Fruit fly (Drosophila melanogaster) whole organism, prepupa: Measurements from ENCODE around the gene CG43901.
A peak's percentile ranks its signal among the peaks of the same experiment; 100 is the strongest.

ENCODE experiments used
- CG10631 ChIP-seq: fragments of 200-800 bp; sonication (Bioruptor generic); optimal IDR thresholded peaks from 2 replicates; lab custom pipeline; 2016; ENCODE audit warnings: missing biosample characterization, missing genetic modification characterization
- CG10669 ChIP-seq: fragments of 200-800 bp; sonication (Bioruptor generic); optimal IDR thresholded peaks from 3 replicates; lab custom pipeline; 2018; ENCODE audit warnings: missing biosample characterization, mild to moderate bottlenecking, missing genetic modification characterization, moderate library complexity
- CG11294 ChIP-seq: fragments of 200-800 bp; sonication (Bioruptor generic); IDR thresholded peaks from 2 replicates; pipeline ENCODE4 v1.3.6; 2022; ENCODE audit warnings: missing biosample characterization, missing genetic modification characterization
- CG11762 ChIP-seq: fragments of 200-800 bp; sonication (Bioruptor generic); optimal IDR thresholded peaks from 3 replicates; lab custom pipeline; 2016; ENCODE audit warnings: missing biosample characterization, missing genetic modification characterization; ENCODE audit not compliant: insufficient read depth
- CG11902 ChIP-seq: fragments of 200-800 bp; sonication (Bioruptor generic); optimal IDR thresholded peaks from 3 replicates; lab custom pipeline; 2016; ENCODE audit warnings: missing biosample characterization, missing genetic modification characterization
- CG15336 ChIP-seq: fragments of 200-800 bp; sonication (Bioruptor generic); IDR thresholded peaks from 2 replicates; pipeline ENCODE4 v1.3.6; 2022; ENCODE audit warnings: missing biosample characterization, missing genetic modification characterization
- CG1621 ChIP-seq: fragments of 200-800 bp; sonication (Bioruptor generic); optimal IDR thresholded peaks from 3 replicates; lab custom pipeline; 2018; ENCODE audit warnings: missing biosample characterization, mild to moderate bottlenecking, missing genetic modification characterization
- CG3032 ChIP-seq: fragments of 200-800 bp; optimal IDR thresholded peaks from 2 replicates; lab custom pipeline; 2019; ENCODE audit warnings: missing biosample characterization, mild to moderate bottlenecking, missing genetic modification characterization, moderate library complexity
- CG31627 ChIP-seq: fragments of 200-800 bp; sonication (Bioruptor generic); optimal IDR thresholded peaks from 3 replicates; lab custom pipeline; 2016; ENCODE audit warnings: missing biosample characterization, missing genetic modification characterization
- CG32006 ChIP-seq: fragments of 200-800 bp; sonication (Bioruptor generic); optimal IDR thresholded peaks from 3 replicates; lab custom pipeline; 2017; ENCODE audit warnings: missing biosample characterization, mild to moderate bottlenecking, missing genetic modification characterization
- CG3919 ChIP-seq: fragments of 200-800 bp; sonication (Bioruptor generic); optimal IDR thresholded peaks from 3 replicates; lab custom pipeline; 2016; ENCODE audit warnings: missing biosample characterization, missing genetic modification characterization
- CG4318 ChIP-seq: fragments of 200-800 bp; sonication (Bioruptor generic); optimal IDR thresholded peaks from 3 replicates; lab custom pipeline; 2017; ENCODE audit warnings: missing biosample characterization, mild to moderate bottlenecking, missing genetic modification characterization
- CG6163 ChIP-seq: fragments of 200-800 bp; sonication (Bioruptor generic); IDR thresholded peaks from 3 replicates; pipeline ENCODE4 v1.3.6; 2022; ENCODE audit warnings: missing biosample characterization, missing genetic modification characterization
- CG6792 ChIP-seq: fragments of 200-800 bp; sonication (Bioruptor generic); optimal IDR thresholded peaks from 3 replicates; lab custom pipeline; 2016; ENCODE audit warnings: missing biosample characterization, missing genetic modification characterization
- CG6808 ChIP-seq: fragments of 200-800 bp; sonication (Bioruptor generic); optimal IDR thresholded peaks from 3 replicates; lab custom pipeline; 2017; ENCODE audit warnings: missing biosample characterization, missing genetic modification characterization, mild to moderate bottlenecking, moderate library complexity, missing genetic modification reagents
- CG8119 ChIP-seq: fragments of 200-800 bp; sonication (Bioruptor generic); IDR thresholded peaks from 3 replicates; pipeline ENCODE4 v1.3.6; 2022; ENCODE audit warnings: missing biosample characterization, missing genetic modification characterization
- CG8319 ChIP-seq: fragments of 200-800 bp; sonication (Bioruptor generic); optimal IDR thresholded peaks from 3 replicates; lab custom pipeline; 2016; ENCODE audit warnings: missing biosample characterization, missing genetic modification characterization
- Eip75B ChIP-seq: fragments of 200-800 bp; sonication (Bioruptor generic); optimal IDR thresholded peaks from 3 replicates; lab custom pipeline; 2016; ENCODE audit warnings: missing biosample characterization, missing genetic modification characterization
- Ets21C ChIP-seq: fragments of 200-800 bp; sonication (Bioruptor generic); optimal IDR thresholded peaks from 3 replicates; lab custom pipeline; 2016; ENCODE audit warnings: missing biosample characterization, missing genetic modification characterization
- Ets96B ChIP-seq: fragments of 200-800 bp; optimal IDR thresholded peaks from 2 replicates; lab custom pipeline; 2019; ENCODE audit warnings: missing biosample characterization, mild to moderate bottlenecking, missing genetic modification characterization, moderate library complexity
- Gug ChIP-seq: fragments of 200-800 bp; sonication (Bioruptor generic); IDR thresholded peaks from 2 replicates; pipeline ENCODE4 v1.3.6; 2022; ENCODE audit warnings: missing biosample characterization, missing genetic modification characterization
- Hr39 ChIP-seq: fragments of 200-800 bp; sonication (Bioruptor generic); optimal IDR thresholded peaks from 2 replicates; lab custom pipeline; 2016; ENCODE audit warnings: missing biosample characterization, missing genetic modification characterization
- Hr4 ChIP-seq: fragments of 200-800 bp; sonication (Bioruptor generic); optimal IDR thresholded peaks from 3 replicates; lab custom pipeline; 2016; ENCODE audit warnings: missing biosample characterization, missing genetic modification characterization
- Lpt ChIP-seq: fragments of 200-800 bp; sonication (Bioruptor generic); optimal IDR thresholded peaks from 3 replicates; lab custom pipeline; 2016; ENCODE audit warnings: missing biosample characterization, missing genetic modification characterization
- OdsH ChIP-seq: fragments of 200-800 bp; sonication (Bioruptor generic); optimal IDR thresholded peaks from 3 replicates; lab custom pipeline; 2016; ENCODE audit warnings: missing biosample characterization, missing genetic modification characterization
- Smox ChIP-seq: fragments of 200-800 bp; sonication (Bioruptor generic); optimal IDR thresholded peaks from 3 replicates; lab custom pipeline; 2016; ENCODE audit warnings: missing biosample characterization, missing genetic modification characterization
- Sox14 ChIP-seq: fragments of 200-800 bp; sonication (Bioruptor generic); optimal IDR thresholded peaks from 3 replicates; lab custom pipeline; 2016; ENCODE audit warnings: missing biosample characterization, missing genetic modification characterization
- Sox15 ChIP-seq: fragments of 200-800 bp; sonication (Bioruptor generic); optimal IDR thresholded peaks from 3 replicates; lab custom pipeline; 2016; ENCODE audit warnings: missing biosample characterization, missing genetic modification characterization
- achi ChIP-seq: fragments of 200-800 bp; sonication (Bioruptor generic); optimal IDR thresholded peaks from 3 replicates; lab custom pipeline; 2016; ENCODE audit warnings: missing biosample characterization, missing genetic modification characterization
- acj6 ChIP-seq: fragments of 200-800 bp; sonication (Bioruptor generic); optimal IDR thresholded peaks from 3 replicates; lab custom pipeline; 2016; ENCODE audit warnings: missing biosample characterization, missing genetic modification characterization
- cyc ChIP-seq: fragments of 200-800 bp; sonication (Bioruptor generic); optimal IDR thresholded peaks from 3 replicates; lab custom pipeline; 2016; ENCODE audit warnings: missing biosample characterization, missing genetic modification characterization
- dac ChIP-seq: fragments of 200-800 bp; sonication (Bioruptor generic); optimal IDR thresholded peaks from 2 replicates; lab custom pipeline; 2017; ENCODE audit warnings: missing biosample characterization, mild to moderate bottlenecking, missing genetic modification characterization
- dsx ChIP-seq: fragments of 200-800 bp; optimal IDR thresholded peaks from 3 replicates; lab custom pipeline; 2019; ENCODE audit warnings: missing biosample characterization, mild to moderate bottlenecking, missing genetic modification characterization, moderate library complexity; ENCODE audit not compliant: poor library complexity, severe bottlenecking
- eg ChIP-seq: fragments of 200-800 bp; sonication (Bioruptor generic); IDR thresholded peaks from 3 replicates; pipeline ENCODE4 v1.3.6; 2022; ENCODE audit warnings: missing biosample characterization, missing genetic modification characterization
- esn ChIP-seq: fragments of 200-800 bp; sonication (Bioruptor generic); optimal IDR thresholded peaks from 2 replicates; lab custom pipeline; 2016; ENCODE audit warnings: missing biosample characterization, mild to moderate bottlenecking, missing genetic modification characterization, moderate library complexity
- fd59A ChIP-seq: fragments of 200-800 bp; sonication (Bioruptor generic); optimal IDR thresholded peaks from 2 replicates; lab custom pipeline; 2017; ENCODE audit warnings: missing biosample characterization, mild to moderate bottlenecking, missing genetic modification characterization, missing genetic modification reagents
- fd85E ChIP-seq: fragments of 200-800 bp; sonication (Bioruptor generic); optimal IDR thresholded peaks from 3 replicates; lab custom pipeline; 2016; ENCODE audit warnings: missing biosample characterization, missing genetic modification characterization
- fkh ChIP-seq: fragments of 200-800 bp; sonication (Bioruptor generic); optimal IDR thresholded peaks from 3 replicates; lab custom pipeline; 2017; ENCODE audit warnings: missing biosample characterization, mild to moderate bottlenecking, missing genetic modification characterization, moderate library complexity
- net ChIP-seq: fragments of 200-800 bp; sonication (Bioruptor generic); optimal IDR thresholded peaks from 3 replicates; lab custom pipeline; 2016; ENCODE audit warnings: missing biosample characterization, missing genetic modification characterization
- pdm3 ChIP-seq: fragments of 200-800 bp; sonication (Bioruptor generic); optimal IDR thresholded peaks from 3 replicates; lab custom pipeline; 2016; ENCODE audit warnings: missing biosample characterization, missing genetic modification characterization
- salr ChIP-seq, 2 experiments: fragments of 200-800 bp; sonication (Bioruptor generic); optimal IDR thresholded peaks; 3 replicates each; lab custom pipeline; 2016 to 2018; ENCODE audit warnings: missing biosample characterization in 2 of 2, missing genetic modification characterization in 2 of 2, mild to moderate bottlenecking in 1 of 2
- spab ChIP-seq: fragments of 200-800 bp; sonication (Bioruptor generic); optimal IDR thresholded peaks from 2 replicates; lab custom pipeline; 2017; ENCODE audit warnings: missing biosample characterization, mild to moderate bottlenecking, missing genetic modification characterization, missing genetic modification reagents
- ss ChIP-seq, 2 experiments: fragments of 200-800 bp; sonication (Bioruptor generic); optimal IDR thresholded peaks; 2 replicates in 1 of 2; 3 replicates in 1 of 2; lab custom pipeline; 2017 to 2018; ENCODE audit warnings: mild to moderate bottlenecking in 2 of 2, missing biosample characterization in 2 of 2, missing genetic modification characterization in 2 of 2, moderate library complexity in 1 of 2
- svp ChIP-seq: fragments of 200-800 bp; sonication (Bioruptor generic); peaks from one replicate; lab custom pipeline; 2016; ENCODE audit warnings: missing biosample characterization, missing genetic modification characterization
- vri ChIP-seq: fragments of 200-800 bp; sonication (Bioruptor generic); optimal IDR thresholded peaks from 3 replicates; lab custom pipeline; 2016; ENCODE audit warnings: missing biosample characterization, mild to moderate bottlenecking, missing genetic modification characterization

The CG43901 gene

dm6 chrX:10922178-10922577, 16.6 kb downstream of the CG43901 start:
- TF ChIP-seq Ets96B (tag; lab: Kevin White, UChicago), result no peak
- no peak for TF ChIP-seq Hr4 (GFP tag; lab: Kevin White, UChicago)
- TF ChIP-seq CG6792 (GFP tag; lab: Kevin White, UChicago), result no peak
- no peak for TF ChIP-seq fkh (GFP tag; lab: Kevin White, UChicago)
- no peak for TF ChIP-seq acj6
- no peak for TF ChIP-seq CG10631 (GFP tag; lab: Kevin White, UChicago)
- TF ChIP-seq Smox (GFP tag; lab: Kevin White, UChicago), result no peak
- TF ChIP-seq esn, result no peak

- no peak for TF ChIP-seq CG6163 (GFP tag; lab: Robert Waterston, UW)
- no peak for TF ChIP-seq eg (GFP tag; lab: Robert Waterston, UW)
- no peak for TF ChIP-seq OdsH
- no peak for TF ChIP-seq CG11294 (GFP tag; lab: Robert Waterston, UW)
- peak; percentile 97 for TF ChIP-seq svp
- TF ChIP-seq Lpt (GFP tag; lab: Kevin White, UChicago), result no peak
- TF ChIP-seq achi (GFP tag; lab: Kevin White, UChicago), result no peak
Measured at dm6 chrX:10923711-10924281, 18.2 kb downstream of the CG43901 start, which contains the start of gene v. Gene v, plus strand, starts transcription at chrX:10923972.

DNA sequence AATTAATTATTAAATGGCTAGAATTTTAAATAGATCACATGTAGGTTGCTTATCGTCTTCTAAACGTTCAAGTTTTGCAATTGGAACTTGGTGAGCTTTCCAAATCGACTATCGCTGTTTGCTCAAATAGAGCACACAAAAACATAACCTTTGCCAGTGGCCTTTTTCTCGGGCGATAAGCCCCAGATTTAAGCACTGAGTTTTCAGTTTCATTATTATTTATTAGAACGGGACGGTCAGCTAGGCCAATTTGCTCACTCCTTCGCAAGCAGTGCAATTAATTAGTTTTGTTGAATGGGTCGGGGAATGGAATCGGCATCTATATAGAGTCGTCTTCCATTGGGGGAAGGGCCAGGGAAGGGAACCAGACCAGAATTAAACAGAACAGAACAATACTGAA, 20.7 kb downstream of the CG43901 start:
- TF ChIP-seq vri (GFP tag; lab: Kevin White, UChicago), result peak; percentile 14
- no peak for TF ChIP-seq CG1621 (tag; lab: Kevin White, UChicago)
- TF ChIP-seq cyc (GFP tag; lab: Kevin White, UChicago), result no peak
- peak; percentile 77 for TF ChIP-seq svp
- TF ChIP-seq eg (GFP tag; lab: Robert Waterston, UW), result no peak
- TF ChIP-seq pdm3 (GFP tag; lab: Kevin White, UChicago), result no peak
- TF ChIP-seq CG4318, result no peak
- no peak for TF ChIP-seq Hr4 (GFP tag; lab: Kevin White, UChicago)
- no peak for TF ChIP-seq CG8119 (GFP tag; lab: Robert Waterston, UW)

dm6 chrX:10927110-10927509, 21.5 kb downstream of the CG43901 start, which contains the start of gene CG2145:
Gene CG2145, plus strand, starts transcription at chrX:10927399.
- no peak for TF ChIP-seq dac (GFP tag; lab: Kevin White, UChicago)
- TF ChIP-seq CG31627, result peak; percentile 2
- TF ChIP-seq CG10669, result peak; percentile 23
- peak; percentile 87 for TF ChIP-seq fd85E (GFP tag; lab: Kevin White, UChicago)
- peak; percentile 38 for TF ChIP-seq CG6792 (GFP tag; lab: Kevin White, UChicago)
- TF ChIP-seq Gug (GFP tag; lab: Robert Waterston, UW), result peak; percentile 41; the same call in 1 of the 2 replicates
- TF ChIP-seq vri (GFP tag; lab: Kevin White, UChicago), result peak; percentile 56
- peak; percentile 38 for TF ChIP-seq net (GFP tag; lab: Kevin White, UChicago)
- TF ChIP-seq spab, result no peak
- TF ChIP-seq CG11762, result no peak
- TF ChIP-seq CG15336 (GFP tag; lab: Robert Waterston, UW), result peak; percentile 41; the same call in 1 of the 2 replicates
- peak; percentile 17 to 61 for TF ChIP-seq ss (GFP tag; optimal IDR thresholded peaks at IDR 0.05; lab: Kevin White, UChicago)
- peak; percentile 13 for TF ChIP-seq Hr39 (GFP tag; lab: Kevin White, UChicago)
- peak; percentile 75 for TF ChIP-seq CG3919 (GFP tag; lab: Kevin White, UChicago)
- TF ChIP-seq CG3032 (tag; lab: Kevin White, UChicago), result peak; percentile 9
- TF ChIP-seq dsx, result peak; percentile 39
- TF ChIP-seq svp, result peak; percentile 85
- no peak for TF ChIP-seq fd59A (GFP tag; lab: Kevin White, UChicago)
- TF ChIP-seq CG10631 (GFP tag; lab: Kevin White, UChicago), result peak; percentile 4
- peak; percentile 17 for TF ChIP-seq Ets21C (GFP tag; lab: Kevin White, UChicago)
- no peak for TF ChIP-seq salr (GFP tag; optimal IDR thresholded peaks at IDR 0.05; lab: Kevin White, UChicago)
- TF ChIP-seq Eip75B (GFP tag; lab: Kevin White, UChicago), result peak; percentile 26
- TF ChIP-seq Hr4 (GFP tag; lab: Kevin White, UChicago), result peak; percentile 22
- no peak for TF ChIP-seq fkh (GFP tag; lab: Kevin White, UChicago)
- no peak for TF ChIP-seq Sox15 (GFP tag; lab: Kevin White, UChicago)
- TF ChIP-seq Lpt (GFP tag; lab: Kevin White, UChicago), result no peak
- peak; percentile 26 for TF ChIP-seq CG32006 (GFP tag; lab: Kevin White, UChicago)
- TF ChIP-seq CG6808 (GFP tag; lab: Kevin White, UChicago), result no peak
- no peak for TF ChIP-seq Sox14 (GFP tag; lab: Kevin White, UChicago)
- TF ChIP-seq CG11902 (GFP tag; lab: Kevin White, UChicago), result no peak
- no peak for TF ChIP-seq CG8319 (GFP tag; lab: Kevin White, UChicago)
